Worm (Caenorhabditis elegans) whole organism, L1 larva: Measurements from ENCODE around the gene F49H12.2.

Experiments
- fkh-10 ChIP-seq: sonication (generic microtip); optimal IDR thresholded peaks from 2 replicates; lab custom pipeline; 2017; ENCODE audit warnings: missing biosample characterization, missing genetic modification reagents, missing genetic modification characterization
- fos-1 ChIP-seq: fragments of 150-350 bp; optimal IDR thresholded peaks from 2 replicates; lab custom pipeline; 2014; ENCODE audit warnings: missing biosample characterization, missing genetic modification characterization
- lin-13 ChIP-seq: fragments of 150-350 bp; optimal IDR thresholded peaks from 2 replicates; lab custom pipeline; 2014; ENCODE audit warnings: missing biosample characterization, missing genetic modification reagents, missing genetic modification characterization
- snpc-4 ChIP-seq: fragments of 150-350 bp; optimal IDR thresholded peaks from 2 replicates; lab custom pipeline; 2014; ENCODE audit warnings: missing biosample characterization, missing genetic modification characterization
- ztf-11 ChIP-seq, 2 experiments: sonication (generic microtip); optimal IDR thresholded peaks; 2 replicates each; lab custom pipeline; 2016 to 2017; ENCODE audit warnings: missing genetic modification characterization in 2 of 2, missing biosample characterization in 1 of 2, missing compliant biosample characterization in 1 of 2

DNA sequence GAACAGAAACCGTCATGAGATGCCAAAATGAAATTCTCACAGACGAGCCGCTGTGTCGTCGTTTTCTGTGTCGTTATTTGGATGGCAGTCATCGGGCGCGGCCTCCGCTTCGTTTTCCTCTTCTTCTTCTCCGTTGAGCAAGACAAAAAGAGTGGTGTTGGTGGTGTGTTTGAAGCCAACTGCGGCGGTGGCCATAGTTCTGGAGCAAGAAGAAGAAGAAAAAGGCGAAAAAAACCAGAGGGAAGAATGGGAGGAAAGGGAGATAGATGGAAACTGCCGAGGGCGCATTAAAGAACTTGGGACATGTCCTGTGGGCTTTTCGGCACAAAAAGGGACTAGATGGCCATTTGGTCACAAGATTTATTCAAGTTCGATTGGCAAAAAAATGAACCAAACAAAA lies 46.6 kb downstream of the F49H12.2 start, which contains the start of gene F53B1.9:
- TF ChIP-seq fos-1 (tag; lab: Kevin White, UChicago) (no peak), snpc-4 (tag; lab: Kevin White, UChicago) (no peak), ztf-11 (tag; optimal IDR thresholded peaks at IDR 0.05; lab: Kevin White, UChicago) (no peak), lin-13 (GFP tag; lab: Kevin White, UChicago) (no peak), fkh-10 (no peak)
